Worm (Caenorhabditis elegans): ENCODE data around the gene F54D12.9.
A peak's percentile ranks its signal among the peaks of the same experiment; 100 is the strongest.

DNA sequence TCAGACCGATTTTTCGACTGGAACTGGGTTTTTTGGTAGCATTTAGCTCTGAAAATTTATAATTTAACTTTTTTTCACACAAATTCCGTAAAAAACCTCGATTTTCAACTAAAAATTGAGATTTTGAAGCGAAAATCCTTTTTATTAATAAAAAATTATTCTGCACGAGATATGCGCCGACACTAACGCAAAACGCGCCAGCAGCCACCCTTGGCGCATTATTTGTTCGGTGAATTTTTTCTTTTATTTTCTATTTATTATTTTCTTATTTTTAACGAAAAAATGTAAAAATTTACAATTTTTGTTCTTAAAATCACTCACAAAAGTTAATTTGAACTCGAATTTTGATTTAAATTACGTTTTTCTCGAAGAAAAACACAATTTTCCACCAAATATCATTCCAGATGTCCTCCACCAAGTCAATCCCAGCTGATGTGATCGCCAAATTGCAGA lies 20.7 kb upstream of the F54D12.9 start, which contains the start of gene Y51H7C.7:
- TF ChIP-seq ZK546.5 (tag; optimal IDR thresholded peaks at IDR 0.05) (no peak), lin-13 (GFP tag; optimal IDR thresholded peaks at IDR 0.05) (no peak), fos-1 (tag; optimal IDR thresholded peaks at IDR 0.05) (no peak), R02D3.7 (tag; optimal IDR thresholded peaks at IDR 0.05) (no peak), snpc-4 (tag; optimal IDR thresholded peaks at IDR 0.05) (peak; percentile 8), egl-27 (tag; optimal IDR thresholded peaks at IDR 0.05) (no peak), ceh-16 (tag; optimal IDR thresholded peaks at IDR 0.05) (no peak), nhr-11 (tag; optimal IDR thresholded peaks at IDR 0.05) (no peak), mbf-1 (tag; optimal IDR thresholded peaks at IDR 0.05) (no peak), unc-62 (GFP tag; optimal IDR thresholded peaks at IDR 0.05) (no peak), nhr-6 (tag; optimal IDR thresholded peaks at IDR 0.05) (no peak), skn-1 (tag; optimal IDR thresholded peaks at IDR 0.05) (no peak), Y55F3AM.14 (GFP tag; optimal IDR thresholded peaks at IDR 0.05) (no peak), nhr-12 (tag; optimal IDR thresholded peaks at IDR 0.05) (no peak)

Measured in whole organism, L2 larva.